Worm (Caenorhabditis elegans) whole organism, L4/young adult: ENCODE data around the gene F02E8.4.

Experiments used
- W03F9.2 ChIP-seq: fragments of 150-350 bp; optimal IDR thresholded peaks from 2 replicates; lab custom pipeline; 2014; ENCODE audit warnings: missing biosample characterization, missing genetic modification characterization
- dao-5 ChIP-seq: sonication (generic microtip); optimal IDR thresholded peaks from 2 replicates; lab custom pipeline; 2016; ENCODE audit warnings: missing genotype, missing genetic modification characterization, moderate library complexity, missing compliant biosample characterization
- him-1 ChIP-seq: sonication (generic microtip); optimal IDR thresholded peaks from 2 replicates; lab custom pipeline; 2016; ENCODE audit warnings: missing genotype, missing genetic modification reagents, missing genetic modification characterization, missing compliant biosample characterization

The F02E8.4 gene

ce11 chrX:4479960-4480359 is 26.0 kb downstream of the F02E8.4 start:
- TF ChIP-seq W03F9.2 (tag; lab: Kevin White, UChicago) = no peak
- TF ChIP-seq dao-5 = no peak
- no peak for TF ChIP-seq him-1 (tag; lab: Kevin White, UChicago)

- TF ChIP-seq dao-5 = no peak
- TF ChIP-seq W03F9.2 (tag; lab: Kevin White, UChicago) = no peak
- TF ChIP-seq him-1 (tag; lab: Kevin White, UChicago) = no peak
Measured at ce11 chrX:4480800-4481199, 26.9 kb downstream of the F02E8.4 start.

- no peak for TF ChIP-seq dao-5
Measured at ce11 chrX:4484072-4484471, 30.2 kb downstream of the F02E8.4 start.

- TF ChIP-seq W03F9.2 (tag; lab: Kevin White, UChicago) (no peak), him-1 (tag; lab: Kevin White, UChicago) (no peak), dao-5 (no peak)
Measured at ce11 chrX:4488807-4489336, 35.0 kb downstream of the F02E8.4 start, which contains the start of gene ncr-1. ncr-1 (minus strand) TSS chrX:4488857.

- TF ChIP-seq W03F9.2 (tag; lab: Kevin White, UChicago) = no peak
Measured at ce11 chrX:4490400-4490799, 36.5 kb downstream of the F02E8.4 start.

ce11 chrX:4492199-4492598 is 38.3 kb downstream of the F02E8.4 start, which contains the start of gene F46H6.5:
F46H6.5 (minus strand) TSS chrX:4492208.
- TF ChIP-seq dao-5 = no peak
- no peak for TF ChIP-seq him-1 (tag; lab: Kevin White, UChicago)
- TF ChIP-seq W03F9.2 (tag; lab: Kevin White, UChicago) = no peak

ce11 chrX:4493439-4494006 is 39.6 kb downstream of the F02E8.4 start:
- no peak for TF ChIP-seq dao-5
- no peak for TF ChIP-seq W03F9.2 (tag; lab: Kevin White, UChicago)
- no peak for TF ChIP-seq him-1 (tag; lab: Kevin White, UChicago)

- TF ChIP-seq W03F9.2 (tag; lab: Kevin White, UChicago) = no peak
Measured at ce11 chrX:4495814-4496567, 42.1 kb downstream of the F02E8.4 start.

ce11 chrX:4498078-4498477 is 44.2 kb downstream of the F02E8.4 start:
- TF ChIP-seq him-1 (tag; lab: Kevin White, UChicago) = no peak
- no peak for TF ChIP-seq W03F9.2 (tag; lab: Kevin White, UChicago)
- no peak for TF ChIP-seq dao-5

ce11 chrX:4498478-4498877 is 44.6 kb downstream of the F02E8.4 start:
- TF ChIP-seq dao-5 (no peak), W03F9.2 (tag; lab: Kevin White, UChicago) (no peak)

- no peak for TF ChIP-seq W03F9.2 (tag; lab: Kevin White, UChicago)
- no peak for TF ChIP-seq him-1 (tag; lab: Kevin White, UChicago)
- no peak for TF ChIP-seq dao-5
Measured at ce11 chrX:4500499-4500898, 46.6 kb downstream of the F02E8.4 start.

ce11 chrX:4502039-4502438 is 48.1 kb downstream of the F02E8.4 start:
- TF ChIP-seq dao-5 = no peak
- no peak for TF ChIP-seq him-1 (tag; lab: Kevin White, UChicago)
- TF ChIP-seq W03F9.2 (tag; lab: Kevin White, UChicago) = no peak

- TF ChIP-seq W03F9.2 (tag; lab: Kevin White, UChicago) (no peak), dao-5 (no peak)
Measured at ce11 chrX:4503259-4503658, 49.3 kb downstream of the F02E8.4 start.

ce11 chrX:4504108-4504668 is 50.3 kb downstream of the F02E8.4 start, which contains the start of gene dgk-2:
dgk-2 (minus strand) TSS chrX:4504388.
- TF ChIP-seq him-1 (tag; lab: Kevin White, UChicago) (no peak), W03F9.2 (tag; lab: Kevin White, UChicago) (no peak), dao-5 (no peak)
